Worm (Caenorhabditis elegans) whole organism, L2 larva: ENCODE data around the gene F43C11.8.

Experiments
- F13H6.1 ChIP-seq: sonication (generic microtip); optimal IDR thresholded peaks from 2 replicates; lab custom pipeline; 2016; ENCODE audit warnings: missing genetic modification characterization, missing compliant biosample characterization
- ama-1 ChIP-seq: fragments of 150-350 bp; optimal IDR thresholded peaks from 2 replicates; lab custom pipeline; 2018; ENCODE audit warnings: inconsistent platforms
- lin-13 ChIP-seq: fragments of 150-350 bp; optimal IDR thresholded peaks from 2 replicates; lab custom pipeline; 2014; ENCODE audit warnings: missing biosample characterization, missing genetic modification reagents, missing genetic modification characterization
- mbf-1 ChIP-seq: sonication (generic microtip); optimal IDR thresholded peaks from 2 replicates; lab custom pipeline; 2017; ENCODE audit warnings: missing biosample characterization, missing genetic modification characterization
- mdl-1 ChIP-seq, 2 experiments: fragments of 150-350 bp in 1 of 2; sonication (generic microtip) in 1 of 2; optimal IDR thresholded peaks; 2 replicates each; lab custom pipeline; 2017; ENCODE audit warnings: missing biosample characterization in 2 of 2, missing genetic modification characterization in 2 of 2
- nhr-10 ChIP-seq: sonication (generic microtip); optimal IDR thresholded peaks from 2 replicates; lab custom pipeline; 2017; ENCODE audit warnings: missing biosample characterization, missing genetic modification characterization
- nhr-129 ChIP-seq: fragments of 150-350 bp; optimal IDR thresholded peaks from 2 replicates; lab custom pipeline; 2014; ENCODE audit warnings: missing biosample characterization, missing genetic modification characterization
- nhr-77 ChIP-seq: fragments of 150-350 bp; optimal IDR thresholded peaks from 2 replicates; lab custom pipeline; 2014; ENCODE audit warnings: missing biosample characterization, missing genetic modification characterization

DNA sequence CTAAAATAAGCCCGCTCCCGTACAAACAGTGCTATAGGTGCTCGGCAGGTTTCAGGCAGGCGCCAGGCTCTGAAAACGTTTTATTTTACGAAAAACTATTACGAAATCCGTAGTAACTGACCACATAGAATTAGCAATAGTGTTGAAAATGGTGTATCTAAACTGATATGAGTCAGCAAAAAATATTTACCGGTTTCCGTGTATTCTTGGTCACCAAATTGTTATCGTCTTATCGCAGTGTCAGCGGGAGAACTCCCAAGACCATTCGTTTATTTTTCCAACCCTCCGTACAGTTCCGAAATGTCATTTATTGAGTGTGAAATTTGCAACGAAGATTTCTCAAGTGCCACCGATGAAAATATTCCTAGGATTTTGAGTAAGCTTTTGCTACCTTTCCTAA lies at the start of gene F43C11.8:
- no peak for TF ChIP-seq F13H6.1 (tag; lab: Kevin White, UChicago)
- no peak for TF ChIP-seq mbf-1 (tag; lab: Kevin White, UChicago)
- no peak for TF ChIP-seq lin-13 (GFP tag; lab: Kevin White, UChicago)
- no peak for TF ChIP-seq nhr-129 (tag; lab: Kevin White, UChicago)
- no peak for TF ChIP-seq nhr-10 (tag; lab: Kevin White, UChicago)
- no peak for TF ChIP-seq ama-1 (lab: Kevin White, UChicago)
- no peak for TF ChIP-seq mdl-1 (tag; optimal IDR thresholded peaks at IDR 0.05; lab: Kevin White, UChicago)
- no peak for TF ChIP-seq nhr-77 (tag; lab: Kevin White, UChicago)
